Fruit fly (Drosophila melanogaster): ENCODE data around the gene PH4alphaMP.

dm6 chr3R:30512114-30512513 lies 16.2 kb upstream of the PH4alphaMP start, which contains the start of gene PH4alphaNE2:
- TF ChIP-seq Snoo (tag; optimal IDR thresholded peaks at IDR 0.05): no peak
- no peak for TF ChIP-seq gl (tag; optimal IDR thresholded peaks at IDR 0.05)
- TF ChIP-seq CG14655 (GFP tag; optimal IDR thresholded peaks at IDR 0.05): no peak
- TF ChIP-seq CG34367 (tag; optimal IDR thresholded peaks at IDR 0.05): no peak
- no peak for TF ChIP-seq CG13204 (GFP tag; optimal IDR thresholded peaks at IDR 0.05)
- no peak for TF ChIP-seq CG10348 (GFP tag; IDR thresholded peaks at IDR 0.05)
- no peak for TF ChIP-seq EcR (GFP tag; optimal IDR thresholded peaks at IDR 0.05)
- TF ChIP-seq CG9948 (tag; optimal IDR thresholded peaks at IDR 0.05): no peak
- TF ChIP-seq CG15710 (tag; optimal IDR thresholded peaks at IDR 0.05): no peak
- TF ChIP-seq CG8301 (tag; optimal IDR thresholded peaks at IDR 0.05): no peak
- no peak for TF ChIP-seq D1 (tag; optimal IDR thresholded peaks at IDR 0.05)

Measured in whole organism, pupa.